Fruit fly (Drosophila melanogaster) whole organism, prepupa: ENCODE data around the gene CG5172.

Experiments used
- Blimp-1 ChIP-seq: fragments of 200-800 bp; sonication (Bioruptor generic); optimal IDR thresholded peaks from 3 replicates; lab custom pipeline; 2017; ENCODE audit warnings: missing biosample characterization, missing genetic modification characterization, mild to moderate bottlenecking, moderate library complexity, missing genetic modification reagents
- CG10631 ChIP-seq: fragments of 200-800 bp; sonication (Bioruptor generic); optimal IDR thresholded peaks from 2 replicates; lab custom pipeline; 2016; ENCODE audit warnings: missing biosample characterization, missing genetic modification characterization
- CG11294 ChIP-seq: fragments of 200-800 bp; sonication (Bioruptor generic); IDR thresholded peaks from 2 replicates; pipeline ENCODE4 v1.3.6; 2022; ENCODE audit warnings: missing biosample characterization, missing genetic modification characterization
- CG11762 ChIP-seq: fragments of 200-800 bp; sonication (Bioruptor generic); optimal IDR thresholded peaks from 3 replicates; lab custom pipeline; 2016; ENCODE audit warnings: missing biosample characterization, missing genetic modification characterization; ENCODE audit not compliant: insufficient read depth
- CG15336 ChIP-seq: fragments of 200-800 bp; sonication (Bioruptor generic); IDR thresholded peaks from 2 replicates; pipeline ENCODE4 v1.3.6; 2022; ENCODE audit warnings: missing biosample characterization, missing genetic modification characterization
- CG1621 ChIP-seq: fragments of 200-800 bp; sonication (Bioruptor generic); optimal IDR thresholded peaks from 3 replicates; lab custom pipeline; 2018; ENCODE audit warnings: missing biosample characterization, mild to moderate bottlenecking, missing genetic modification characterization
- CG16779 ChIP-seq: fragments of 200-800 bp; sonication (Bioruptor generic); optimal IDR thresholded peaks from 3 replicates; lab custom pipeline; 2017; ENCODE audit warnings: missing biosample characterization, mild to moderate bottlenecking, missing genetic modification characterization
- CG31627 ChIP-seq: fragments of 200-800 bp; sonication (Bioruptor generic); optimal IDR thresholded peaks from 3 replicates; lab custom pipeline; 2016; ENCODE audit warnings: missing biosample characterization, missing genetic modification characterization
- CG32006 ChIP-seq: fragments of 200-800 bp; sonication (Bioruptor generic); optimal IDR thresholded peaks from 3 replicates; lab custom pipeline; 2017; ENCODE audit warnings: missing biosample characterization, mild to moderate bottlenecking, missing genetic modification characterization
- CG34406 ChIP-seq: fragments of 200-800 bp; sonication (Bioruptor generic); optimal IDR thresholded peaks from 3 replicates; lab custom pipeline; 2016; ENCODE audit warnings: missing biosample characterization, missing genetic modification characterization
- CG4318 ChIP-seq: fragments of 200-800 bp; sonication (Bioruptor generic); optimal IDR thresholded peaks from 3 replicates; lab custom pipeline; 2017; ENCODE audit warnings: missing biosample characterization, mild to moderate bottlenecking, missing genetic modification characterization
- CG6163 ChIP-seq: fragments of 200-800 bp; sonication (Bioruptor generic); IDR thresholded peaks from 3 replicates; pipeline ENCODE4 v1.3.6; 2022; ENCODE audit warnings: missing biosample characterization, missing genetic modification characterization
- CG6792 ChIP-seq: fragments of 200-800 bp; sonication (Bioruptor generic); optimal IDR thresholded peaks from 3 replicates; lab custom pipeline; 2016; ENCODE audit warnings: missing biosample characterization, missing genetic modification characterization
- CG6808 ChIP-seq: fragments of 200-800 bp; sonication (Bioruptor generic); optimal IDR thresholded peaks from 3 replicates; lab custom pipeline; 2017; ENCODE audit warnings: missing biosample characterization, missing genetic modification characterization, mild to moderate bottlenecking, moderate library complexity, missing genetic modification reagents
- CG6854 ChIP-seq: fragments of 200-800 bp; sonication (Bioruptor generic); optimal IDR thresholded peaks from 2 replicates; lab custom pipeline; 2017; ENCODE audit warnings: missing biosample characterization, mild to moderate bottlenecking, missing genetic modification characterization
- CG7368 ChIP-seq: fragments of 200-800 bp; sonication (Bioruptor generic); optimal IDR thresholded peaks from 3 replicates; lab custom pipeline; 2016; ENCODE audit warnings: missing biosample characterization, missing genetic modification characterization
- CG8632 ChIP-seq: fragments of 200-800 bp; sonication (Bioruptor generic); optimal IDR thresholded peaks from 3 replicates; lab custom pipeline; 2016; ENCODE audit warnings: missing biosample characterization, missing genetic modification characterization
- Eip75B ChIP-seq: fragments of 200-800 bp; sonication (Bioruptor generic); optimal IDR thresholded peaks from 3 replicates; lab custom pipeline; 2016; ENCODE audit warnings: missing biosample characterization, missing genetic modification characterization
- Eip78C ChIP-seq: fragments of 200-800 bp; sonication (Bioruptor generic); peaks from one replicate; lab custom pipeline; 2016; ENCODE audit warnings: missing biosample characterization, missing genetic modification characterization
- Eip93F ChIP-seq: fragments of 200-800 bp; sonication (Bioruptor generic); optimal IDR thresholded peaks from 2 replicates; lab custom pipeline; 2016; ENCODE audit warnings: missing biosample characterization, mild to moderate bottlenecking, missing genetic modification characterization
- Ets21C ChIP-seq: fragments of 200-800 bp; sonication (Bioruptor generic); optimal IDR thresholded peaks from 3 replicates; lab custom pipeline; 2016; ENCODE audit warnings: missing biosample characterization, missing genetic modification characterization
- Ets96B ChIP-seq: fragments of 200-800 bp; optimal IDR thresholded peaks from 2 replicates; lab custom pipeline; 2019; ENCODE audit warnings: missing biosample characterization, mild to moderate bottlenecking, missing genetic modification characterization, moderate library complexity
- Gug ChIP-seq: fragments of 200-800 bp; sonication (Bioruptor generic); IDR thresholded peaks from 2 replicates; pipeline ENCODE4 v1.3.6; 2022; ENCODE audit warnings: missing biosample characterization, missing genetic modification characterization
- Hr39 ChIP-seq: fragments of 200-800 bp; sonication (Bioruptor generic); optimal IDR thresholded peaks from 2 replicates; lab custom pipeline; 2016; ENCODE audit warnings: missing biosample characterization, missing genetic modification characterization
- Hr4 ChIP-seq: fragments of 200-800 bp; sonication (Bioruptor generic); optimal IDR thresholded peaks from 3 replicates; lab custom pipeline; 2016; ENCODE audit warnings: missing biosample characterization, missing genetic modification characterization
- Lpt ChIP-seq: fragments of 200-800 bp; sonication (Bioruptor generic); optimal IDR thresholded peaks from 3 replicates; lab custom pipeline; 2016; ENCODE audit warnings: missing biosample characterization, missing genetic modification characterization
- Met ChIP-seq: fragments of 200-800 bp; sonication (Bioruptor generic); optimal IDR thresholded peaks from 3 replicates; lab custom pipeline; 2016; ENCODE audit warnings: missing biosample characterization, missing genetic modification characterization
- Smox ChIP-seq: fragments of 200-800 bp; sonication (Bioruptor generic); optimal IDR thresholded peaks from 3 replicates; lab custom pipeline; 2016; ENCODE audit warnings: missing biosample characterization, missing genetic modification characterization
- Sox14 ChIP-seq: fragments of 200-800 bp; sonication (Bioruptor generic); optimal IDR thresholded peaks from 3 replicates; lab custom pipeline; 2016; ENCODE audit warnings: missing biosample characterization, missing genetic modification characterization
- achi ChIP-seq: fragments of 200-800 bp; sonication (Bioruptor generic); optimal IDR thresholded peaks from 3 replicates; lab custom pipeline; 2016; ENCODE audit warnings: missing biosample characterization, missing genetic modification characterization
- acj6 ChIP-seq: fragments of 200-800 bp; sonication (Bioruptor generic); optimal IDR thresholded peaks from 3 replicates; lab custom pipeline; 2016; ENCODE audit warnings: missing biosample characterization, missing genetic modification characterization
- cyc ChIP-seq: fragments of 200-800 bp; sonication (Bioruptor generic); optimal IDR thresholded peaks from 3 replicates; lab custom pipeline; 2016; ENCODE audit warnings: missing biosample characterization, missing genetic modification characterization
- dac ChIP-seq: fragments of 200-800 bp; sonication (Bioruptor generic); optimal IDR thresholded peaks from 2 replicates; lab custom pipeline; 2017; ENCODE audit warnings: missing biosample characterization, mild to moderate bottlenecking, missing genetic modification characterization
- dsx ChIP-seq: fragments of 200-800 bp; optimal IDR thresholded peaks from 3 replicates; lab custom pipeline; 2019; ENCODE audit warnings: missing biosample characterization, mild to moderate bottlenecking, missing genetic modification characterization, moderate library complexity; ENCODE audit not compliant: poor library complexity, severe bottlenecking
- eg ChIP-seq: fragments of 200-800 bp; sonication (Bioruptor generic); IDR thresholded peaks from 3 replicates; pipeline ENCODE4 v1.3.6; 2022; ENCODE audit warnings: missing biosample characterization, missing genetic modification characterization
- fd59A ChIP-seq: fragments of 200-800 bp; sonication (Bioruptor generic); optimal IDR thresholded peaks from 2 replicates; lab custom pipeline; 2017; ENCODE audit warnings: missing biosample characterization, mild to moderate bottlenecking, missing genetic modification characterization, missing genetic modification reagents
- fd85E ChIP-seq: fragments of 200-800 bp; sonication (Bioruptor generic); optimal IDR thresholded peaks from 3 replicates; lab custom pipeline; 2016; ENCODE audit warnings: missing biosample characterization, missing genetic modification characterization
- net ChIP-seq: fragments of 200-800 bp; sonication (Bioruptor generic); optimal IDR thresholded peaks from 3 replicates; lab custom pipeline; 2016; ENCODE audit warnings: missing biosample characterization, missing genetic modification characterization
- pdm3 ChIP-seq: fragments of 200-800 bp; sonication (Bioruptor generic); optimal IDR thresholded peaks from 3 replicates; lab custom pipeline; 2016; ENCODE audit warnings: missing biosample characterization, missing genetic modification characterization
- salr ChIP-seq, 2 experiments: fragments of 200-800 bp; sonication (Bioruptor generic); optimal IDR thresholded peaks; 3 replicates each; lab custom pipeline; 2016 to 2018; ENCODE audit warnings: missing biosample characterization in 2 of 2, missing genetic modification characterization in 2 of 2, mild to moderate bottlenecking in 1 of 2
- ss ChIP-seq, 2 experiments: fragments of 200-800 bp; sonication (Bioruptor generic); optimal IDR thresholded peaks; 2 replicates in 1 of 2; 3 replicates in 1 of 2; lab custom pipeline; 2017 to 2018; ENCODE audit warnings: mild to moderate bottlenecking in 2 of 2, missing biosample characterization in 2 of 2, missing genetic modification characterization in 2 of 2, moderate library complexity in 1 of 2
- svp ChIP-seq: fragments of 200-800 bp; sonication (Bioruptor generic); peaks from one replicate; lab custom pipeline; 2016; ENCODE audit warnings: missing biosample characterization, missing genetic modification characterization
- vri ChIP-seq: fragments of 200-800 bp; sonication (Bioruptor generic); optimal IDR thresholded peaks from 3 replicates; lab custom pipeline; 2016; ENCODE audit warnings: missing biosample characterization, mild to moderate bottlenecking, missing genetic modification characterization

CG5172 gene

dm6 chrX:17237421-17237820 lies 16.2 kb downstream of the CG5172 start (continued):
- no peak for TF ChIP-seq CG16779
- peak; percentile 73 for TF ChIP-seq CG10631
- TF ChIP-seq Met (GFP tag; lab: Kevin White, UChicago) = peak; percentile 55
- peak; percentile 2 for TF ChIP-seq CG1621
- TF ChIP-seq Gug (GFP tag; lab: Robert Waterston, UW) = no peak; the same call in 1 of the 2 replicates
- peak; percentile 62 for TF ChIP-seq CG6163 (GFP tag; lab: Robert Waterston, UW)
- TF ChIP-seq CG15336 = peak; percentile 87
- TF ChIP-seq dac (GFP tag; lab: Kevin White, UChicago) = peak; percentile 49
- TF ChIP-seq fd85E (GFP tag; lab: Kevin White, UChicago) = no peak
- peak; percentile 55 for TF ChIP-seq svp (GFP tag; lab: Kevin White, UChicago)
- peak; percentile 79 for TF ChIP-seq CG4318 (GFP tag; lab: Kevin White, UChicago)
- TF ChIP-seq CG32006 = peak; percentile 90
- no peak for TF ChIP-seq vri
- peak; percentile 70 for TF ChIP-seq CG6792 (GFP tag; lab: Kevin White, UChicago)
- TF ChIP-seq CG11762 (GFP tag; lab: Kevin White, UChicago) = peak; percentile 63
- TF ChIP-seq salr (GFP tag; optimal IDR thresholded peaks at IDR 0.05; lab: Kevin White, UChicago) = peak in 1 of 2 experiments; percentile 77
- peak; percentile 38 for TF ChIP-seq Eip75B (GFP tag; lab: Kevin White, UChicago)
- no peak for TF ChIP-seq Hr39 (GFP tag; lab: Kevin White, UChicago)
- TF ChIP-seq CG6808 (GFP tag; lab: Kevin White, UChicago) = peak; percentile 70
- TF ChIP-seq Ets96B (tag; lab: Kevin White, UChicago) = peak; percentile 62
- peak; percentile 63 for TF ChIP-seq CG7368 (GFP tag; lab: Kevin White, UChicago)
- TF ChIP-seq acj6 = peak; percentile 75
- peak; percentile 92 for TF ChIP-seq Eip78C (GFP tag; lab: Kevin White, UChicago)
- TF ChIP-seq Sox14 (GFP tag; lab: Kevin White, UChicago) = peak; percentile 41
- TF ChIP-seq Blimp-1 (GFP tag; lab: Kevin White, UChicago) = no peak
- no peak for TF ChIP-seq CG11294
- TF ChIP-seq cyc (GFP tag; lab: Kevin White, UChicago) = peak; percentile 21
- TF ChIP-seq dsx = peak; percentile 70
- peak; percentile 19 for TF ChIP-seq CG31627 (GFP tag; lab: Kevin White, UChicago)
- no peak for TF ChIP-seq CG6854 (GFP tag; lab: Kevin White, UChicago)
- TF ChIP-seq Ets21C = no peak
- TF ChIP-seq, all 60 proteins: peak for 47

- TF ChIP-seq Smox (GFP tag; lab: Kevin White, UChicago) = no peak
- TF ChIP-seq Eip78C (GFP tag; lab: Kevin White, UChicago) = peak; percentile 46
Observed at dm6 chrX:17244854-17245253, 23.6 kb downstream of the CG5172 start, which contains the start of gene CG8915. TSS of gene CG8915 (minus strand) at chrX:17245001.

- no peak for TF ChIP-seq CG11762 (GFP tag; lab: Kevin White, UChicago)
- TF ChIP-seq Blimp-1 (GFP tag; lab: Kevin White, UChicago) = no peak
- no peak for TF ChIP-seq net
- TF ChIP-seq Eip75B (GFP tag; lab: Kevin White, UChicago) = no peak
- no peak for TF ChIP-seq Eip93F (GFP tag; lab: Kevin White, UChicago)
- no peak for TF ChIP-seq CG10631
- no peak for TF ChIP-seq CG34406 (GFP tag; lab: Kevin White, UChicago)
- TF ChIP-seq Lpt (GFP tag; lab: Kevin White, UChicago) = no peak
- no peak for TF ChIP-seq eg (GFP tag; lab: Robert Waterston, UW)
- TF ChIP-seq ss (GFP tag; optimal IDR thresholded peaks at IDR 0.05; lab: Kevin White, UChicago) = no peak
- TF ChIP-seq pdm3 (GFP tag; lab: Kevin White, UChicago) = no peak
- no peak for TF ChIP-seq CG32006
- TF ChIP-seq CG6792 (GFP tag; lab: Kevin White, UChicago) = no peak
- no peak for TF ChIP-seq Gug (GFP tag; lab: Robert Waterston, UW)
- TF ChIP-seq Hr4 (GFP tag; lab: Kevin White, UChicago) = no peak
- no peak for TF ChIP-seq fd59A (GFP tag; lab: Kevin White, UChicago)
- TF ChIP-seq achi = no peak
- no peak for TF ChIP-seq CG6808 (GFP tag; lab: Kevin White, UChicago)
- TF ChIP-seq Met (GFP tag; lab: Kevin White, UChicago) = no peak
- no peak for TF ChIP-seq CG8632
Observed at dm6 chrX:17246916-17247315, 25.7 kb downstream of the CG5172 start, which contains the start of gene CG42854. TSS of gene CG42854 (minus strand) at chrX:17247016.
